Fruit fly (Drosophila melanogaster) whole organism, embryonic: Measurements from ENCODE around the gene CG13454.
A peak's percentile ranks its signal among the peaks of the same experiment; 100 is the strongest.

Experiments used
- Asciz ChIP-seq: fragments of 200-800 bp; sonication (Bioruptor generic); optimal IDR thresholded peaks from 2 replicates; lab custom pipeline; 2017; ENCODE audit warnings: missing biosample characterization, mild to moderate bottlenecking, missing genetic modification characterization, missing genetic modification reagents
- CG11247 ChIP-seq: fragments of 200-800 bp; sonication (Bioruptor generic); IDR thresholded peaks from 2 replicates; pipeline ENCODE4 v1.3.6; 2022; ENCODE audit warnings: missing biosample characterization, missing genetic modification characterization
- CG11398 ChIP-seq: fragments of 200-800 bp; sonication (Bioruptor generic); optimal IDR thresholded peaks from 2 replicates; lab custom pipeline; 2016; ENCODE audit warnings: missing biosample characterization, missing genetic modification characterization
- CG11456 ChIP-seq: fragments of 200-800 bp; sonication (Bioruptor generic); IDR thresholded peaks from 3 replicates; pipeline ENCODE4 v1.3.6; 2022; ENCODE audit warnings: missing biosample characterization, missing genetic modification characterization
- CG11696 ChIP-seq: fragments of 200-800 bp; sonication (Bioruptor generic); IDR thresholded peaks from 2 replicates; pipeline ENCODE4 v1.3.6; 2022; ENCODE audit warnings: missing biosample characterization, missing genetic modification characterization
- CG12659 ChIP-seq: fragments of 200-800 bp; sonication (Bioruptor generic); optimal IDR thresholded peaks from 3 replicates; lab custom pipeline; 2017; ENCODE audit warnings: mild to moderate bottlenecking, missing biosample characterization, missing genetic modification reagents, missing genetic modification characterization
- CG13775 ChIP-seq: fragments of 200-800 bp; sonication (Bioruptor generic); optimal IDR thresholded peaks from 3 replicates; lab custom pipeline; 2017; ENCODE audit warnings: missing biosample characterization, mild to moderate bottlenecking, missing genetic modification characterization
- CG15514 ChIP-seq: fragments of 200-800 bp; sonication (Bioruptor generic); optimal IDR thresholded peaks from 3 replicates; lab custom pipeline; 2017; ENCODE audit warnings: missing biosample characterization, missing genetic modification characterization, mild to moderate bottlenecking, moderate library complexity, missing genetic modification reagents
- CG15601 ChIP-seq: fragments of 200-800 bp; sonication (Bioruptor generic); optimal IDR thresholded peaks from 3 replicates; lab custom pipeline; 2019; ENCODE audit warnings: missing biosample characterization, mild to moderate bottlenecking, missing genetic modification characterization, moderate library complexity
- CG16815 ChIP-seq: fragments of 200-800 bp; sonication (Bioruptor generic); optimal IDR thresholded peaks from 3 replicates; lab custom pipeline; 2017; ENCODE audit warnings: missing biosample characterization, mild to moderate bottlenecking, missing genetic modification characterization
- CG17802 ChIP-seq: fragments of 200-800 bp; sonication (Bioruptor generic); optimal IDR thresholded peaks from 2 replicates; lab custom pipeline; 2018; ENCODE audit warnings: missing biosample characterization, mild to moderate bottlenecking, missing genetic modification characterization, moderate library complexity
- CG1792 ChIP-seq: fragments of 200-800 bp; sonication (Bioruptor generic); optimal IDR thresholded peaks from 2 replicates; lab custom pipeline; 2016; ENCODE audit warnings: missing biosample characterization, missing genetic modification characterization
- CG2875 ChIP-seq: fragments of 200-800 bp; sonication (Bioruptor generic); optimal IDR thresholded peaks from 2 replicates; lab custom pipeline; 2017; ENCODE audit warnings: missing biosample characterization, mild to moderate bottlenecking, missing genetic modification characterization, missing genetic modification reagents
- CG2889 ChIP-seq: fragments of 200-800 bp; sonication (Bioruptor generic); IDR thresholded peaks from 3 replicates; pipeline ENCODE4 v1.3.6; 2022; ENCODE audit warnings: missing biosample characterization, missing genetic modification characterization
- CG3847 ChIP-seq: fragments of 200-800 bp; sonication (Bioruptor generic); IDR thresholded peaks from 2 replicates; pipeline ENCODE4 v1.3.6; 2022; ENCODE audit warnings: missing biosample characterization, missing genetic modification characterization
- CG4730 ChIP-seq: fragments of 200-800 bp; sonication (Bioruptor generic); IDR thresholded peaks from 2 replicates; pipeline ENCODE4 v1.3.6; 2022; ENCODE audit warnings: missing biosample characterization, missing genetic modification characterization
- CG5245 ChIP-seq: fragments of 200-800 bp; sonication (Bioruptor generic); optimal IDR thresholded peaks from 3 replicates; lab custom pipeline; 2016; ENCODE audit warnings: missing biosample characterization, missing genetic modification characterization
- CG6854 ChIP-seq: fragments of 200-800 bp; sonication (Bioruptor generic); optimal IDR thresholded peaks from 3 replicates; lab custom pipeline; 2017; ENCODE audit warnings: missing biosample characterization, mild to moderate bottlenecking, missing genetic modification characterization
- CG7786 ChIP-seq: fragments of 200-800 bp; sonication (Bioruptor generic); optimal IDR thresholded peaks from 2 replicates; lab custom pipeline; 2016; ENCODE audit warnings: missing biosample characterization, missing genetic modification characterization
- CHES-1-like ChIP-seq: fragments of 200-800 bp; sonication (Bioruptor generic); optimal IDR thresholded peaks from 2 replicates; lab custom pipeline; 2016; ENCODE audit warnings: missing biosample characterization, missing genetic modification characterization
- Chrac-16 ChIP-seq: fragments of 200-800 bp; sonication (Bioruptor generic); optimal IDR thresholded peaks from 3 replicates; lab custom pipeline; 2016; ENCODE audit warnings: missing biosample characterization, missing genetic modification characterization
- D19A ChIP-seq: fragments of 200-800 bp; optimal IDR thresholded peaks from 3 replicates; lab custom pipeline; 2019; ENCODE audit warnings: missing biosample characterization, mild to moderate bottlenecking, missing genetic modification characterization, moderate library complexity
- ERR ChIP-seq: fragments of 200-800 bp; sonication (Bioruptor generic); optimal IDR thresholded peaks from 2 replicates; lab custom pipeline; 2016; ENCODE audit warnings: missing biosample characterization, missing genetic modification characterization
- H15 ChIP-seq: fragments of 200-800 bp; sonication (Bioruptor generic); IDR thresholded peaks from 3 replicates; pipeline ENCODE4 v1.3.6; 2022; ENCODE audit warnings: missing biosample characterization, missing genetic modification characterization
- Hmx ChIP-seq: fragments of 200-800 bp; sonication (Bioruptor generic); optimal IDR thresholded peaks from 2 replicates; lab custom pipeline; 2016; ENCODE audit warnings: missing biosample characterization, missing genetic modification characterization
- Hr51 ChIP-seq, 2 experiments: fragments of 200-800 bp; sonication (Bioruptor generic); optimal IDR thresholded peaks; 2 replicates in 1 of 2; 3 replicates in 1 of 2; lab custom pipeline; 2016 to 2018; ENCODE audit warnings: missing biosample characterization in 2 of 2, missing genetic modification characterization in 2 of 2, mild to moderate bottlenecking in 1 of 2, moderate library complexity in 1 of 2
- Kr ChIP-seq: fragments of 200-800 bp; sonication (Bioruptor generic); optimal IDR thresholded peaks from 2 replicates; lab custom pipeline; 2017; ENCODE audit warnings: missing biosample characterization, mild to moderate bottlenecking, missing genetic modification characterization
- Max ChIP-seq: fragments of 200-800 bp; sonication (Bioruptor generic); optimal IDR thresholded peaks from 2 replicates; lab custom pipeline; 2016; ENCODE audit warnings: missing biosample characterization, mild to moderate bottlenecking, missing genetic modification characterization
- Mrtf ChIP-seq: fragments of 200-800 bp; sonication (Bioruptor generic); IDR thresholded peaks from 3 replicates; pipeline ENCODE4 v1.3.6; 2022; ENCODE audit warnings: missing biosample characterization, missing genetic modification characterization
- Poxn ChIP-seq: fragments of 200-800 bp; sonication (Bioruptor generic); IDR thresholded peaks from 2 replicates; pipeline ENCODE4 v1.3.6; 2022; ENCODE audit warnings: missing biosample characterization, missing genetic modification characterization
- bab2 ChIP-seq: fragments of 200-800 bp; sonication (Bioruptor generic); optimal IDR thresholded peaks from 2 replicates; lab custom pipeline; 2016; ENCODE audit warnings: missing biosample characterization, missing genetic modification characterization
- cg ChIP-seq: fragments of 200-800 bp; sonication (Bioruptor generic); optimal IDR thresholded peaks from 3 replicates; lab custom pipeline; 2019; ENCODE audit warnings: missing biosample characterization, mild to moderate bottlenecking, missing genetic modification characterization, moderate library complexity
- ewg ChIP-seq: fragments of 200-800 bp; sonication (Bioruptor generic); optimal IDR thresholded peaks from 3 replicates; lab custom pipeline; 2017; ENCODE audit warnings: mild to moderate bottlenecking, missing biosample characterization, missing genetic modification reagents, missing genetic modification characterization
- fd102C ChIP-seq: fragments of 200-800 bp; sonication (Bioruptor generic); optimal IDR thresholded peaks from 2 replicates; lab custom pipeline; 2018; ENCODE audit warnings: missing biosample characterization, mild to moderate bottlenecking, missing genetic modification characterization, moderate library complexity
- fd3F ChIP-seq: fragments of 200-800 bp; sonication (Bioruptor generic); optimal IDR thresholded peaks from 2 replicates; lab custom pipeline; 2018; ENCODE audit warnings: missing biosample characterization, mild to moderate bottlenecking, missing genetic modification characterization, moderate library complexity
- fd64A ChIP-seq: fragments of 200-800 bp; sonication (Bioruptor generic); optimal IDR thresholded peaks from 3 replicates; lab custom pipeline; 2018; ENCODE audit warnings: missing biosample characterization, mild to moderate bottlenecking, missing genetic modification characterization
- gcm ChIP-seq: fragments of 200-800 bp; sonication (Bioruptor generic); optimal IDR thresholded peaks from 2 replicates; lab custom pipeline; 2019; ENCODE audit warnings: missing biosample characterization, mild to moderate bottlenecking, missing genetic modification characterization, moderate library complexity
- gem ChIP-seq: fragments of 200-800 bp; sonication (Bioruptor generic); optimal IDR thresholded peaks from 2 replicates; lab custom pipeline; 2019; ENCODE audit warnings: missing biosample characterization, mild to moderate bottlenecking, missing genetic modification characterization, moderate library complexity
- hb ChIP-seq: fragments of 200-800 bp; sonication (Bioruptor generic); IDR thresholded peaks from 3 replicates; pipeline ENCODE4 v1.3.6; 2022; ENCODE audit warnings: missing biosample characterization, missing genetic modification characterization; ENCODE audit not compliant: partially characterized antibody
- hbn ChIP-seq: fragments of 200-800 bp; sonication (Bioruptor generic); IDR thresholded peaks from 2 replicates; pipeline ENCODE4 v1.3.6; 2022; ENCODE audit warnings: missing biosample characterization, missing genetic modification characterization; ENCODE audit not compliant: partially characterized antibody
- hkb ChIP-seq, 2 experiments: fragments of 200-800 bp in 1 of 2; fragments of >200 bp in 1 of 2; sonication (Bioruptor generic) in 1 of 2; IDR thresholded peaks in 1 of 2; optimal IDR thresholded peaks in 1 of 2; 2 replicates each; pipeline versions ENCODE4 v1.3.6 to Lab custom; 2017 to 2022; ENCODE audit warnings: missing biosample characterization in 1 of 2, missing genetic modification characterization in 1 of 2
- lab ChIP-seq: fragments of 200-800 bp; sonication (Bioruptor generic); optimal IDR thresholded peaks from 3 replicates; lab custom pipeline; 2017; ENCODE audit warnings: missing biosample characterization, missing genetic modification characterization, mild to moderate bottlenecking, moderate library complexity, missing genetic modification reagents
- pzg ChIP-seq: fragments of 200-800 bp; sonication (Bioruptor generic); optimal IDR thresholded peaks from 3 replicates; lab custom pipeline; 2018; ENCODE audit warnings: missing biosample characterization, mild to moderate bottlenecking, missing genetic modification characterization, moderate library complexity
- run ChIP-seq: fragments of 200-800 bp; sonication (Bioruptor generic); optimal IDR thresholded peaks from 3 replicates; lab custom pipeline; 2018; ENCODE audit warnings: missing biosample characterization, mild to moderate bottlenecking, missing genetic modification characterization
- ssp ChIP-seq: fragments of 200-800 bp; sonication (Bioruptor generic); IDR thresholded peaks from 2 replicates; pipeline ENCODE4 v1.3.6; 2022; ENCODE audit warnings: missing biosample characterization, missing genetic modification characterization
- tio ChIP-seq: fragments of 200-800 bp; sonication (Bioruptor generic); optimal IDR thresholded peaks from 2 replicates; lab custom pipeline; 2017; ENCODE audit warnings: missing biosample characterization, missing genetic modification characterization, inconsistent platforms
- trh ChIP-seq: fragments of 200-800 bp; sonication (Bioruptor generic); optimal IDR thresholded peaks from 2 replicates; lab custom pipeline; 2016; ENCODE audit warnings: missing biosample characterization, missing genetic modification characterization
- vnd ChIP-seq: fragments of 200-800 bp; sonication (Bioruptor generic); IDR thresholded peaks from 3 replicates; pipeline ENCODE4 v1.3.6; 2022; ENCODE audit warnings: missing biosample characterization, missing genetic modification characterization; ENCODE audit not compliant: partially characterized antibody

The CG13454 gene

DNA sequence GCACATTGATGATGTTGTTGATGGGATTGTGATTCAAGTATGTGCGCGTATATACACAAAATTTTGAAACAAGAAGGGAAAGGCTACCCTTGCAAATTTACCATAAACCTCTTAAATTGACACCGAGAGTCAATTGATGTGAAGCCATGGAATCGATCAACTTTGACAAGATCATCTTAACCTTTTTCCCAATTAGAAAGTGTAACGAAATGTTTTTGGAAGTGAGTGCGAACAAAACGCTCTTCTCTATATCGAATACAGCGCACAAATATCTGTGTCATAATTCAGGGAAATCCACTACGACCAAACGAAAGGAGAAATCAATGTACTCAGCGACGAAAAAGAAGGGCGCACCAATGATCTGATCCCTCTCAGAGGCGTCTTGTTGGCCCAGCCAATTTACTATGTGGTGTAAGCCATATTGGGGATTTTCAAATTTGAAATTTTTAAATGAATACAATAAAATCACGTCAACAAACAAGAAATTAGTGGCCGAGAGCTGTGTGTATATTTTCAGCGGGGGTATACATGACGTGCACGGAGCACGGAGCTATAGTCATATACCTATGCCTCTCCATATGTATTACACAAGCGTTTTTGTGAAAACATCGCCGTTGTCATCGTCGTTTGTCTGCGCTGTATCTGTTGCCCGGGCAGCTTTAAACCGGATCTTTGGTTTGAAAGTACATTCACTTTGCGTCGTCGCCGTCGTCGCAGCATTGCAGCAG lies 16.7 kb upstream of the CG13454 start (continued):
- TF ChIP-seq CG2889 (no peak), lab (peak; percentile 61), vnd (no peak), hkb (optimal IDR thresholded peaks at IDR 0.05; lab: Kevin White, UChicago) (no peak), hkb (GFP tag; IDR thresholded peaks at IDR 0.05; lab: Robert Waterston, UW) (peak; percentile 27; the same call in 1 of the 2 replicates), CG11456 (no peak), CG4730 (GFP tag; lab: Robert Waterston, UW) (no peak), hb (no peak), tio (GFP tag; lab: Kevin White, UChicago) (no peak), fd3F (GFP tag; lab: Kevin White, UChicago) (no peak), CG13775 (no peak), Max (peak; percentile 1), CG5245 (no peak), CG11398 (GFP tag; lab: Kevin White, UChicago) (no peak), Mrtf (GFP tag; lab: Robert Waterston, UW) (no peak), CG11247 (GFP tag; lab: Robert Waterston, UW) (peak; percentile 14; the same call in 1 of the 2 replicates), CG6854 (GFP tag; lab: Kevin White, UChicago) (no peak), Hmx (no peak), CG12659 (GFP tag; lab: Kevin White, UChicago) (peak; percentile 31), CG17802 (tag; lab: Kevin White, UChicago) (peak; percentile 46), gcm (GFP tag; lab: Kevin White, UChicago) (peak; percentile 45), CG3847 (GFP tag; lab: Robert Waterston, UW) (no peak), CG11696 (GFP tag; lab: Robert Waterston, UW) (peak; percentile 28; the same call in 1 of the 2 replicates), CHES-1-like (GFP tag; lab: Kevin White, UChicago) (no peak), cg (GFP tag; lab: Kevin White, UChicago) (no peak), H15 (no peak), Chrac-16 (GFP tag; lab: Kevin White, UChicago) (peak; percentile 30), CG1792 (GFP tag; lab: Kevin White, UChicago) (peak; percentile 29), Kr (GFP tag; lab: Kevin White, UChicago) (no peak), CG2875 (GFP tag; lab: Kevin White, UChicago) (peak; percentile 32), Hr51 (GFP tag; optimal IDR thresholded peaks at IDR 0.05; lab: Kevin White, UChicago) (peak in 1 of 2 experiments; percentile 65), Poxn (GFP tag; lab: Robert Waterston, UW) (no peak), CG16815 (GFP tag; lab: Kevin White, UChicago) (no peak), gem (peak; percentile 45), ssp (GFP tag; lab: Robert Waterston, UW) (no peak), ERR (no peak), D19A (tag; lab: Kevin White, UChicago) (peak; percentile 75), run (tag; lab: Kevin White, UChicago) (no peak), fd64A (GFP tag; lab: Kevin White, UChicago) (peak; percentile 42), fd102C (GFP tag; lab: Kevin White, UChicago) (no peak), Asciz (GFP tag; lab: Kevin White, UChicago) (peak; percentile 30), CG15514 (GFP tag; lab: Kevin White, UChicago) (no peak), hbn (no peak), CG15601 (tag; lab: Kevin White, UChicago) (peak; percentile 25), ewg (GFP tag; lab: Kevin White, UChicago) (no peak), bab2 (GFP tag; lab: Kevin White, UChicago) (peak; percentile 33), CG7786 (peak; percentile 53), trh (GFP tag; lab: Kevin White, UChicago) (no peak), pzg (GFP tag; lab: Kevin White, UChicago) (no peak)
